Worm (Caenorhabditis elegans) whole organism, L2 larva: ENCODE data around the gene B0361.4.

Experiments used
- C34F6.9 ChIP-seq: fragments of 150-350 bp; optimal IDR thresholded peaks from 2 replicates; lab custom pipeline; 2014; ENCODE audit warnings: missing biosample characterization, missing genetic modification characterization
- F13H6.1 ChIP-seq: sonication (generic microtip); optimal IDR thresholded peaks from 2 replicates; lab custom pipeline; 2016; ENCODE audit warnings: missing genetic modification characterization, missing compliant biosample characterization
- R02D3.7 ChIP-seq: fragments of 150-350 bp; optimal IDR thresholded peaks from 2 replicates; lab custom pipeline; 2014; ENCODE audit warnings: missing biosample characterization, missing genetic modification characterization
- Y55F3AM.14 ChIP-seq: fragments of 200-800 bp; sonication (Bioruptor generic); optimal IDR thresholded peaks from 2 replicates; lab custom pipeline; 2018; ENCODE audit warnings: mild to moderate bottlenecking, missing genetic modification characterization, missing compliant biosample characterization
- ZK546.5 ChIP-seq: sonication (generic microtip); optimal IDR thresholded peaks from 2 replicates; lab custom pipeline; 2017; ENCODE audit warnings: missing biosample characterization, missing genetic modification characterization
- alr-1 ChIP-seq: fragments of 150-350 bp; optimal IDR thresholded peaks from 2 replicates; lab custom pipeline; 2014; ENCODE audit warnings: missing biosample characterization, missing genetic modification characterization
- ama-1 ChIP-seq: fragments of 150-350 bp; optimal IDR thresholded peaks from 2 replicates; lab custom pipeline; 2018; ENCODE audit warnings: inconsistent platforms
- blmp-1 ChIP-seq: sonication (generic microtip); optimal IDR thresholded peaks from 2 replicates; lab custom pipeline; 2017; ENCODE audit warnings: missing genetic modification characterization, mild to moderate bottlenecking, missing compliant biosample characterization, antibody characterized with exemption, moderate library complexity; ENCODE audit not compliant: insufficient read depth
- ceh-16 ChIP-seq: fragments of 150-350 bp; optimal IDR thresholded peaks from 2 replicates; lab custom pipeline; 2014; ENCODE audit warnings: missing biosample characterization, missing genetic modification characterization
- ceh-82 ChIP-seq: fragments of 150-350 bp; optimal IDR thresholded peaks from 2 replicates; lab custom pipeline; 2014; ENCODE audit warnings: missing biosample characterization, missing genetic modification characterization
- crh-2 ChIP-seq: sonication (generic microtip); optimal IDR thresholded peaks from 2 replicates; lab custom pipeline; 2017; ENCODE audit warnings: missing biosample characterization, missing genetic modification characterization
- dmd-4 ChIP-seq: sonication (generic microtip); optimal IDR thresholded peaks from 2 replicates; lab custom pipeline; 2017; ENCODE audit warnings: missing biosample characterization, missing genetic modification characterization
- egl-27 ChIP-seq: sonication (generic microtip); optimal IDR thresholded peaks from 3 replicates; lab custom pipeline; 2017; ENCODE audit warnings: missing biosample characterization, missing genetic modification reagents, missing genetic modification characterization
- elt-3 ChIP-seq: sonication (generic microtip); optimal IDR thresholded peaks from 2 replicates; lab custom pipeline; 2017; ENCODE audit warnings: missing biosample characterization, missing genetic modification characterization
- fos-1 ChIP-seq: fragments of 150-350 bp; optimal IDR thresholded peaks from 2 replicates; lab custom pipeline; 2014; ENCODE audit warnings: missing biosample characterization, missing genetic modification characterization
- gmeb-1 ChIP-seq: fragments of 150-350 bp; optimal IDR thresholded peaks from 2 replicates; lab custom pipeline; 2014; ENCODE audit warnings: missing biosample characterization, missing genetic modification characterization
- lin-11 ChIP-seq: fragments of 150-350 bp; sonication (generic microtip); optimal IDR thresholded peaks from 2 replicates; lab custom pipeline; 2014; ENCODE audit warnings: missing biosample characterization, missing genetic modification characterization, inconsistent platforms, mixed read lengths
- lin-13 ChIP-seq: fragments of 150-350 bp; optimal IDR thresholded peaks from 2 replicates; lab custom pipeline; 2014; ENCODE audit warnings: missing biosample characterization, missing genetic modification reagents, missing genetic modification characterization
- lin-39 ChIP-seq: fragments of 150-350 bp; optimal IDR thresholded peaks from 2 replicates; lab custom pipeline; 2014; ENCODE audit warnings: missing biosample characterization, missing genetic modification reagents, missing genetic modification characterization
- lsy-2 ChIP-seq, 2 experiments: fragments of 150-350 bp in 1 of 2; sonication (generic microtip) in 1 of 2; optimal IDR thresholded peaks; 2 replicates each; lab custom pipeline; 2014 to 2017; ENCODE audit warnings: missing biosample characterization in 2 of 2, missing genetic modification characterization in 2 of 2
- mab-5 ChIP-seq: fragments of 150-350 bp; optimal IDR thresholded peaks from 2 replicates; lab custom pipeline; 2014; ENCODE audit warnings: missing biosample characterization, missing genetic modification characterization
- mbf-1 ChIP-seq: sonication (generic microtip); optimal IDR thresholded peaks from 2 replicates; lab custom pipeline; 2017; ENCODE audit warnings: missing biosample characterization, missing genetic modification characterization
- mdl-1 ChIP-seq, 2 experiments: fragments of 150-350 bp in 1 of 2; sonication (generic microtip) in 1 of 2; optimal IDR thresholded peaks; 2 replicates each; lab custom pipeline; 2017; ENCODE audit warnings: missing biosample characterization in 2 of 2, missing genetic modification characterization in 2 of 2
- nhr-10 ChIP-seq: sonication (generic microtip); optimal IDR thresholded peaks from 2 replicates; lab custom pipeline; 2017; ENCODE audit warnings: missing biosample characterization, missing genetic modification characterization
- nhr-12 ChIP-seq: fragments of 150-350 bp; optimal IDR thresholded peaks from 2 replicates; lab custom pipeline; 2014; ENCODE audit warnings: missing biosample characterization, missing genetic modification characterization
- nhr-129 ChIP-seq: fragments of 150-350 bp; optimal IDR thresholded peaks from 2 replicates; lab custom pipeline; 2014; ENCODE audit warnings: missing biosample characterization, missing genetic modification characterization
- nhr-21 ChIP-seq: fragments of 150-350 bp; optimal IDR thresholded peaks from 2 replicates; lab custom pipeline; 2014; ENCODE audit warnings: missing biosample characterization, missing genetic modification characterization
- nhr-23 ChIP-seq: fragments of 150-350 bp; optimal IDR thresholded peaks from 2 replicates; lab custom pipeline; 2014; ENCODE audit warnings: missing biosample characterization, missing genetic modification reagents, missing genetic modification characterization
- nhr-237 ChIP-seq: fragments of 150-350 bp; optimal IDR thresholded peaks from 2 replicates; lab custom pipeline; 2014; ENCODE audit warnings: missing biosample characterization, missing genetic modification characterization
- nhr-25 ChIP-seq: fragments of 150-350 bp; sonication (generic microtip); optimal IDR thresholded peaks from 3 replicates; lab custom pipeline; 2014; ENCODE audit warnings: missing biosample characterization, missing genetic modification characterization
- nhr-6 ChIP-seq: fragments of 150-350 bp; optimal IDR thresholded peaks from 2 replicates; lab custom pipeline; 2014; ENCODE audit warnings: missing biosample characterization, missing genetic modification characterization
- nhr-77 ChIP-seq: fragments of 150-350 bp; optimal IDR thresholded peaks from 2 replicates; lab custom pipeline; 2014; ENCODE audit warnings: missing biosample characterization, missing genetic modification characterization
- peb-1 ChIP-seq: fragments of 150-350 bp; optimal IDR thresholded peaks from 2 replicates; lab custom pipeline; 2014; ENCODE audit warnings: missing biosample characterization, missing genetic modification characterization
- skn-1 ChIP-seq: sonication (generic microtip); optimal IDR thresholded peaks from 2 replicates; lab custom pipeline; 2017; ENCODE audit warnings: missing biosample characterization, missing genetic modification characterization
- sma-3 ChIP-seq: sonication (generic microtip); optimal IDR thresholded peaks from 2 replicates; lab custom pipeline; 2016; ENCODE audit warnings: missing genetic modification reagents, missing genetic modification characterization, missing compliant biosample characterization
- sma-9 ChIP-seq, 2 experiments: fragments of 150-350 bp in 1 of 2; sonication (generic microtip) in 1 of 2; optimal IDR thresholded peaks; 2 replicates each; lab custom pipeline; 2014 to 2016; ENCODE audit warnings: missing genetic modification characterization in 2 of 2, mild to moderate bottlenecking in 1 of 2, missing biosample characterization in 1 of 2, missing compliant biosample characterization in 1 of 2, missing genetic modification reagents in 1 of 2, moderate library complexity in 1 of 2
- snpc-4 ChIP-seq: fragments of 150-350 bp; optimal IDR thresholded peaks from 2 replicates; lab custom pipeline; 2014; ENCODE audit warnings: missing biosample characterization, missing genetic modification characterization
- unc-39 ChIP-seq: fragments of 150-350 bp; optimal IDR thresholded peaks from 2 replicates; lab custom pipeline; 2014; ENCODE audit warnings: missing biosample characterization, missing genetic modification characterization
- unc-55 ChIP-seq: fragments of 150-350 bp; sonication (generic microtip); optimal IDR thresholded peaks from 3 replicates; lab custom pipeline; 2014; ENCODE audit warnings: missing biosample characterization, missing genetic modification reagents, missing genetic modification characterization
- unc-62 ChIP-seq: fragments of 150-350 bp; optimal IDR thresholded peaks from 2 replicates; lab custom pipeline; 2014; ENCODE audit warnings: missing biosample characterization, missing genetic modification reagents, missing genetic modification characterization
- zag-1 ChIP-seq: fragments of 150-350 bp; optimal IDR thresholded peaks from 2 replicates; lab custom pipeline; 2014; ENCODE audit warnings: missing biosample characterization, missing genetic modification characterization
- ztf-1 ChIP-seq: fragments of 200-800 bp; sonication (Bioruptor generic); conservative IDR thresholded peaks from 2 replicates; pipeline ENCODE4 v1.3.6; 2022; ENCODE audit warnings: missing genetic modification characterization, missing compliant biosample characterization
- ztf-11 ChIP-seq: sonication (generic microtip); optimal IDR thresholded peaks from 2 replicates; lab custom pipeline; 2017; ENCODE audit warnings: missing biosample characterization, missing genetic modification characterization
- ztf-4 ChIP-seq: fragments of 150-350 bp; optimal IDR thresholded peaks from 2 replicates; lab custom pipeline; 2014; ENCODE audit warnings: missing biosample characterization, missing genetic modification characterization

B0361.4 gene

ce11 chrIII:7277228-7277627 is 18.4 kb downstream of the B0361.4 start, which contains the start of the genes spot-1 and B0361.11 (continued):
- TF ChIP-seq crh-2 (tag; lab: Kevin White, UChicago): peak; percentile 58

ce11 chrIII:7278491-7278890 is 19.7 kb downstream of the B0361.4 start:
- TF ChIP-seq nhr-21 (tag; lab: Kevin White, UChicago) (peak; percentile 35), blmp-1 (tag; lab: Kevin White, UChicago) (no peak), sma-3 (GFP tag; lab: Kevin White, UChicago) (peak; percentile 34), unc-39 (tag; lab: Kevin White, UChicago) (no peak), ztf-1 (GFP tag; lab: Robert Waterston, UW) (no peak), nhr-25 (tag; lab: Kevin White, UChicago) (no peak), peb-1 (no peak), unc-55 (peak; percentile 39), lsy-2 (tag; optimal IDR thresholded peaks at IDR 0.05; lab: Kevin White, UChicago) (peak; percentile 67 to 69), unc-62 (GFP tag; lab: Kevin White, UChicago) (no peak), nhr-6 (tag; lab: Kevin White, UChicago) (peak; percentile 16), mdl-1 (tag; optimal IDR thresholded peaks at IDR 0.05; lab: Kevin White, UChicago) (no peak), Y55F3AM.14 (GFP tag; lab: Kevin White, UChicago) (no peak), lin-39 (no peak), crh-2 (tag; lab: Kevin White, UChicago) (peak; percentile 76), gmeb-1 (peak; percentile 88), lin-11 (tag; lab: Kevin White, UChicago) (peak; percentile 43), zag-1 (no peak), alr-1 (tag; lab: Kevin White, UChicago) (no peak), dmd-4 (peak; percentile 44), F13H6.1 (no peak), sma-9 (GFP tag; optimal IDR thresholded peaks at IDR 0.05; lab: Kevin White, UChicago) (peak; percentile 75), sma-9 (tag; optimal IDR thresholded peaks at IDR 0.05; lab: Kevin White, UChicago) (no peak), mbf-1 (tag; lab: Kevin White, UChicago) (no peak), nhr-237 (no peak), nhr-12 (tag; lab: Kevin White, UChicago) (no peak), C34F6.9 (tag; lab: Kevin White, UChicago) (peak; percentile 39), fos-1 (peak; percentile 43), lin-13 (no peak), snpc-4 (peak; percentile 99), ztf-4 (tag; lab: Kevin White, UChicago) (no peak), nhr-129 (tag; lab: Kevin White, UChicago) (peak; percentile 83), nhr-23 (tag; lab: Kevin White, UChicago) (no peak), ama-1 (lab: Kevin White, UChicago) (no peak), ztf-11 (tag; lab: Kevin White, UChicago) (no peak), mab-5 (tag; lab: Kevin White, UChicago) (no peak), R02D3.7 (tag; lab: Kevin White, UChicago) (no peak), nhr-77 (peak; percentile 35), ceh-16 (tag; lab: Kevin White, UChicago) (no peak), egl-27 (tag; lab: Kevin White, UChicago) (no peak), elt-3 (no peak)

- TF ChIP-seq lsy-2 (tag; optimal IDR thresholded peaks at IDR 0.05; lab: Kevin White, UChicago): peak in 1 of 2 experiments; percentile 68
- TF ChIP-seq unc-55: peak; percentile 4
- no peak for TF ChIP-seq fos-1
- TF ChIP-seq ZK546.5 (tag; lab: Kevin White, UChicago): no peak
- TF ChIP-seq lin-11 (tag; lab: Kevin White, UChicago): no peak
- TF ChIP-seq nhr-12 (tag; lab: Kevin White, UChicago): no peak
- no peak for TF ChIP-seq zag-1
- TF ChIP-seq elt-3: no peak
- TF ChIP-seq ceh-16 (tag; lab: Kevin White, UChicago): no peak
- no peak for TF ChIP-seq dmd-4
- TF ChIP-seq nhr-129 (tag; lab: Kevin White, UChicago): no peak
- no peak for TF ChIP-seq nhr-6 (tag; lab: Kevin White, UChicago)
- no peak for TF ChIP-seq skn-1 (tag; lab: Kevin White, UChicago)
- no peak for TF ChIP-seq nhr-10 (tag; lab: Kevin White, UChicago)
- TF ChIP-seq crh-2 (tag; lab: Kevin White, UChicago): peak; percentile 51
- no peak for TF ChIP-seq ceh-82
- no peak for TF ChIP-seq sma-3 (GFP tag; lab: Kevin White, UChicago)
These were observed 22.4 kb downstream of the B0361.4 start, which contains the start of gene B0361.3 for ce11 chrIII:7281179-7281578. Gene B0361.3, plus strand, starts transcription at chrIII:7281462.
